Worm (Caenorhabditis elegans): ENCODE data around the gene F54F2.14.

The F54F2.14 gene

DNA sequence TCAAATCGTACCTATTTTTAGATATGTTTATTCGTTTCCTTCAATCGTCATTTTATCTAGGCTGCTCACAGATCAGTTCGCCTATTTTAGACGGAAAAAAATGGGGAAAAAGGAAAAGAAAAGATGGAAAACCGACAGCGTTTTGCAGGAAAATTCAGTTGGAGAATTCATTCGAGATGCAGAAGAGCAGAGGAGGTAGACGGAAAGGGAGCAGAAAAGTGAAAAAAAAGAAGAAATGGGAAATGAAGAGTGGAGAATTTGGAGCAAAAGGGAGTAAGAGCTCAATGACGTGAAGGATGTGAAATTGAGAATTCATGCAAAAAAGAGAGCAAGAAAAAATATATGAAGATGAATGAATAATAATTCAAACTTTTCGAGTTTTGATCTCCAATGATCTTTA lies 6.8 kb upstream of the F54F2.14 start:
- TF ChIP-seq him-1 (tag; optimal IDR thresholded peaks at IDR 0.05): no peak
- no peak for TF ChIP-seq dao-5 (tag; optimal IDR thresholded peaks at IDR 0.05)
- no peak for TF ChIP-seq W03F9.2 (tag; optimal IDR thresholded peaks at IDR 0.05)

DNA sequence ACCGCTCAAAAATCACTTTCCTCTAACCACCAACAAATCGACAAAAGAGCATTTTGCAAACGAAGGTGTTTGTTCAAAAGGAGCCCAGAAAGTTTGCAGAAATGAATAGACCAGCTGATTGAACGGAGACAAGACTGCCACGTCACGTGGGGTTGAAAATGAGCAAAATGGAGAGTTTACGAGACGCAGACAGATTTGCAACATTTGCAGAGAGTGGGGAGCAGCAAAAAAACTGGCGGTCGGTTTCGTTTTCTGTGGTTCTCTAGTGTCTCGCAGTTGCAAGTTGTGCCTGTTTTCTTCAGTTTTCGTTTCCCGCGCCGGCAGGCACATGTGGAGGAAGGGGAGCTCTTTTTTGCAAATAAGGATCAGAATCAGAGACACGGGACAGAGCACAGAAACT lies 5.9 kb upstream of the F54F2.14 start:
- TF ChIP-seq dao-5 (tag; optimal IDR thresholded peaks at IDR 0.05) (no peak), him-1 (tag; optimal IDR thresholded peaks at IDR 0.05) (peak; percentile 21)

DNA sequence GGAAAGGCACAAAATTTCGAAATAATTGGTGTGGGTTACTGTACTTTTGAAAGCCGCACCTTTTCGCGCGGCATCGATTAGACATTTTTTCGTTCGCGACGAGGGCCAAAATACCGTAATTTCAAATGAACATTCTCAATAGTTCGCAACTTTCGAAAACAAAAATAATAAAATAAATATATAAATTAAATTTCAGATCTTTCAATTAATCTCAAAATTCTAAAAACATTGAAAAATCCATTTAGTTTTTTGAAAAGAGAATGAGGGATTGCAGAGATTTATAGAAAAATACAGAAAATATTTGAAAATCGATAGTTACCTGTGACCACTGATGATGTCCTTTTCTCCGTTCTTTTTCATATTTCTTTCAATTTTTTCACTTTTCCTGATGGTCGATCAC lies 5.3 kb upstream of the F54F2.14 start, which contains the start of gene K02D10.8:
Gene K02D10.8 (plus strand): TSS at position 301 of the 400 bp plus-strand sequence.
- no peak for TF ChIP-seq W03F9.2 (tag; optimal IDR thresholded peaks at IDR 0.05)
- no peak for TF ChIP-seq him-1 (tag; optimal IDR thresholded peaks at IDR 0.05)
- no peak for TF ChIP-seq dao-5 (tag; optimal IDR thresholded peaks at IDR 0.05)

DNA sequence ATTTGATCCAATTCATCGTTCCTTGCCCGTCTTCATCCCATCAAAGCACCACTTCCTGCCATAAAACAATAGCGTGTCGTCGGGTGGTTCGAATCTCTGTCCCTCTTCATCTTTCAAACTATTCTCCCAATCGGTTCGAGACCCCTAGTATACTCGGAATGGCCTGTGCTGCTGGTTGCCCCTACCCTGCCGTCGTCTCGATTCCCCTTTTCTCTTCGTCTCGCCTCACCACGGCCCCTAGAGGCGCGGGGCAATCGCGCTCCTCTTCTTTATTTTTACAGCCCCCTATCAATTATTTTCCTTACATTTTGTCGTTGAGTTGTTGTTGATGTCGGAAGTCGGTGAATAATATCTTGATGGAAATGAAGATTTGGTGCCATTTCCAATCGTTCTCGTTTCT lies 2.7 kb upstream of the F54F2.14 start:
- TF ChIP-seq W03F9.2 (tag; optimal IDR thresholded peaks at IDR 0.05): no peak
- TF ChIP-seq him-1 (tag; optimal IDR thresholded peaks at IDR 0.05): peak; percentile 10

DNA sequence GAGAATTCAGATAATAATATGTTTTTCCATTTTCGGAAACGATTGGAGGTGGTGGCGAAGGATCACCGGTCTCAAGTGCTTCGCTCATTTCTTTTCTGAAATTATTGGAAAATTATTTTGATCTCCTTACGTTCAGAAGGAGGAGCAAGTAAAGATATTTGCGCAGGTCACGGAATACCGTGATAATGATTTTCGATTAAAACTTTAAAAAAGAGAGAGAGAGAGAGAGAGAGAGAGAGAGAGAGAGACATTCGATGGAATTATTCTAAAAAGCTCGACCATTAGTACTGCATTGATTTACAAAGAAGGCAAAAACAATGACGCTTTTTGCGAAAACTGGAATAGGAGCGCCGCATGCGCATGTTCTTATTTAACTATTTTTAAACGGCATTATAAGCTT lies 905 bp downstream of the F54F2.14 start, which contains the start of gene ztf-1:
Gene ztf-1 (minus strand): TSS at position 101 of the 400 bp plus-strand sequence.
- no peak for TF ChIP-seq dao-5 (tag; optimal IDR thresholded peaks at IDR 0.05)

DNA sequence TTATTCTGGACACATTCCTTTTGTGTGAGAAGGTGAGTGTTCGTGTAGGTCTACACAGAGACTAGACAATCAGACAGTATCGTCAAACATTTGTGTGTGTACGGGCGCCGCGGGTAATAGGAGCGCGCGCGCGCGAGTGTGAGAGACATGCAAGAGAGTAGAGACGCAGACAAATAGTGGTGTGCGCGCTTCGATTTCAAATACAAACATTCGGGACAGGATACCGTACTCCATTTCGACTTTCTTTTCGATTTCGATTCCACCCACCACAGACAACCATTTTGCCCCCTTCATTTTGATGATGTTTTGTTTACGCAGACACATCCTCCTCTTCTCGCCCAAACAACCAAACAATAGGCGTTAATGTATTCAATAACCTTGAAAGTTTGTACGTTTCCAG lies 3.4 kb downstream of the F54F2.14 start:
- TF ChIP-seq him-1 (tag; optimal IDR thresholded peaks at IDR 0.05) (no peak), dao-5 (tag; optimal IDR thresholded peaks at IDR 0.05) (no peak), W03F9.2 (tag; optimal IDR thresholded peaks at IDR 0.05) (no peak)

DNA sequence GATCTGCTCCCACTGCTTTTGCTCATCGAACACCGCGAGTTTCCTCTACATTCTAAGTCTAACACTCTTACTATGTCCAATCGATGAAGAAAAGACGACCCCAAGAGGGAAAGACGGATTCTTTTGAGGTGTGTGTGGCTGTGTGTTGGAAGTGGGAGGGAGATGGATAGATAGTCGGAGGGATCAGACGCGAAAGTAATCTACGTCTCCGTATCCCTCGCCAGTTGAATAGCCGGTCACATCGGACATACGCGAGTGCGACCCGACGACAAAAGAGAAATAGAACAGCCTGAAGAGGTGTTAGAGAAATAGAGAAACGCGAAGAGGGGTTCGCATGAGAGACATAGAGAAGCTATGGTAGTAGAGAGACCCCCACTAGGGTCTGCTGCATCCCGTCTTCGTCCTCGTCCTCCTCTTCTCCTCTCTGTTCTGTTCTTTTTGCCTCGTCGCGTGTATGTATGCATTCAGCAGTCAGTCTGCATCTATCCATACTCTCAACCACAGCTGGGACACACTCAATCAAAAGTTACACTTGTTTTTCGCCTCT lies 4.3 kb downstream of the F54F2.14 start:
- TF ChIP-seq dao-5 (tag; optimal IDR thresholded peaks at IDR 0.05): peak; percentile 46
- peak; percentile 86 for TF ChIP-seq W03F9.2 (tag; optimal IDR thresholded peaks at IDR 0.05)
- TF ChIP-seq him-1 (tag; optimal IDR thresholded peaks at IDR 0.05): peak; percentile 96

DNA sequence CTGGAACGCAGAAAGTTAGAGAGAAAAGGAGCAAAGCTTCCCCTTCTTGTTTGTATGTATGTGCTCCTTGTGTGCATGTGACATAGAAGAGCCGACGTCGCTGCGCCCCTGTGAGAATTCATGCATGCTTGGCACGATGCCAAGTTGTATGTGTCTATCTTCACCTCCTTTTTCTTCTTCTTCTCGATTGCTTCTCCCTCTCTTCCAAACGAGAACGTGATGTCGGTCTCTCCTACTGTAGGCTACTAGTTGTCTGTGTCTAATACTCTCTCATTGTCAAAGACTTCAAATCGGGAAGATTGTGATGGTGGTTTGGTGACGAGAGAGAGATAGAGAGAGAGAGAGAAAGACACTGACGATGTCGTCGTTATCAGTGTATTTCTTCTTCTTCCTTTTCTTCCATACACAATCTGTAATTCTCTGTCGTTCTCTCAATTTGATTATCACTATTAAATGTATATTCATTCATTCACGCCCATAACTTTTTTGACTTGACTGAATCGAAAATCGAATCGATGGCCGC lies 5.9 kb downstream of the F54F2.14 start:
- TF ChIP-seq him-1 (tag; optimal IDR thresholded peaks at IDR 0.05) (peak; percentile 77), W03F9.2 (tag; optimal IDR thresholded peaks at IDR 0.05) (peak; percentile 75), dao-5 (tag; optimal IDR thresholded peaks at IDR 0.05) (no peak)

DNA sequence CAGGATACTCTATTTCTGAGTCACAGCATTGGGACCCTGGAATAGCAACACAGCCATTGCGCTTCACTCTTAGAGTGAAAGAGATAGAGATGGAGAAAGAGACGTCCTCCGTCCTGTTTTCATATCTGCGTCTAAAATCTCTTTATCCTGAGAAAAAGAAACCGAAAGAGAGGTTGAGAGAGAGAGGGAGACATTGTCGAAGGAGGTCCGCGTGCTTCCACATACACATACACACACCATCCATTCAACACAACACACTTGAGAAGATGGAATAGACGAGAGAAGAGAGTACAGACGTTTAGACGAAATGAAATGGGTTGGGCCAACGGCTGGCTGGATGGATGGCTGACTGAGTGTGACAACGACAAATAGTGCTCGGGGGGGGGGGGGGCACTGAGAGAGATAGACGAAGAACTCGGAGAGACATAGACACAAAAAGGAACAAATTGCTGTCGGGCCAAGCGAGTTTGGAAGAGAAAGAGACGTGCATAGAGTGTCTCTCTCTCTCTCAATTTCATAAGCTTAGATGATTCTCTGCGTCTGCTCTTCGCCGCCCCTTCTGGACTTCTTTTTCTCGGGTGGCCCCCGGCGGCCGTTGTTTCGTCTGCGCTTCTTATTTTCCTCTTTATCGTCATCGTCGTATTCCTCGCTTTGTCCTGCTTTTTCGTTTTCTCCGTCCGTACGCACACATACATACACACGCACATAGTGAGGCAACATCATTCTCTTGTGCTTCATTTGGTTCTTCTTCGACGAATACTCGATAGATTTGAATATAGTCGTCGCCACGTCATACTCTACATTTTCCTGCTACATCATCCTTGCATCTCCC lies 8.8 kb downstream of the F54F2.14 start, which contains the start of gene F54F2.6:
Gene F54F2.6 (minus strand): TSS at position 738 of the 832 bp plus-strand sequence.
- peak; percentile 65 for TF ChIP-seq W03F9.2 (tag; optimal IDR thresholded peaks at IDR 0.05)
- no peak for TF ChIP-seq dao-5 (tag; optimal IDR thresholded peaks at IDR 0.05)
- peak; percentile 88 for TF ChIP-seq him-1 (tag; optimal IDR thresholded peaks at IDR 0.05)

DNA sequence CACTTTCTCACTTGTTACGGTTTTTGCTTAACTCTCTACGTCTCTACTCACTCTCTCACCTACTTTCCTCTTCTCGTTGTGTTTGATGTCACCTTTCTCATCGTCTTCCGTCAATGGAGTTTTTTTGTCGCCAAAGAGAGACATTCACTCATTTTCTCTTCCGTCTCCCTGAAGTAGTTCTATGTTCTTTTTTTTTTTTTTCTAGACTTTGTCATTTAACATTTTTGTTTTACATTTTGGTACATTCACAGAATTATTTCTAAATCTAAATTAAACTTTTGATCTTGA lies 9.4 kb downstream of the F54F2.14 start:
- no peak for TF ChIP-seq dao-5 (tag; optimal IDR thresholded peaks at IDR 0.05)
- no peak for TF ChIP-seq W03F9.2 (tag; optimal IDR thresholded peaks at IDR 0.05)
- TF ChIP-seq him-1 (tag; optimal IDR thresholded peaks at IDR 0.05): no peak

DNA sequence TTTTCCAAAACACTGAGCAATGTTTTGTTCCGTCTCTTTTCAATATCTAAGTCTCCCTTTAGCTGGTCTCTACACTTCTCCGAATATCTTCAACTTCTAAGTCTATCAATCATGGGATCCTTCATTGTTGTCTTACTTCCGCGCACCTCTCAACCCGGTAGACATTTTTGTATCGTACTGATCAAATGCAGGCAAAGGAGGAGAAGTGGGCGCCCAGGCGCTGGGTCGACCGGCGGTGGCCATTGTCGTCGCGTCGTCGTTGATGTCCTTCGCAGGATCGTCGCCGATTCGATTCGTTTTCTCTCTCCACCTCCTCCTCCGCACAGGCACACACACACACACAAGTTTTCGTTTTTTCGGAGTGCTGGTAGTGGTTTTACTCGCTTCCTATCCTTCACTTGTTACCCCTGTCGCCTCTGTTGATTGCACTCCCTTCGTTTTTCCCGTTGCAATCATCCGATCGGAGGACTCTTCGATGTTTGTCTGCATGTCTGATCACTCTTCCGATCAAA lies 10.1 kb downstream of the F54F2.14 start:
- TF ChIP-seq him-1 (tag; optimal IDR thresholded peaks at IDR 0.05): no peak
- no peak for TF ChIP-seq W03F9.2 (tag; optimal IDR thresholded peaks at IDR 0.05)
- TF ChIP-seq dao-5 (tag; optimal IDR thresholded peaks at IDR 0.05): no peak

DNA sequence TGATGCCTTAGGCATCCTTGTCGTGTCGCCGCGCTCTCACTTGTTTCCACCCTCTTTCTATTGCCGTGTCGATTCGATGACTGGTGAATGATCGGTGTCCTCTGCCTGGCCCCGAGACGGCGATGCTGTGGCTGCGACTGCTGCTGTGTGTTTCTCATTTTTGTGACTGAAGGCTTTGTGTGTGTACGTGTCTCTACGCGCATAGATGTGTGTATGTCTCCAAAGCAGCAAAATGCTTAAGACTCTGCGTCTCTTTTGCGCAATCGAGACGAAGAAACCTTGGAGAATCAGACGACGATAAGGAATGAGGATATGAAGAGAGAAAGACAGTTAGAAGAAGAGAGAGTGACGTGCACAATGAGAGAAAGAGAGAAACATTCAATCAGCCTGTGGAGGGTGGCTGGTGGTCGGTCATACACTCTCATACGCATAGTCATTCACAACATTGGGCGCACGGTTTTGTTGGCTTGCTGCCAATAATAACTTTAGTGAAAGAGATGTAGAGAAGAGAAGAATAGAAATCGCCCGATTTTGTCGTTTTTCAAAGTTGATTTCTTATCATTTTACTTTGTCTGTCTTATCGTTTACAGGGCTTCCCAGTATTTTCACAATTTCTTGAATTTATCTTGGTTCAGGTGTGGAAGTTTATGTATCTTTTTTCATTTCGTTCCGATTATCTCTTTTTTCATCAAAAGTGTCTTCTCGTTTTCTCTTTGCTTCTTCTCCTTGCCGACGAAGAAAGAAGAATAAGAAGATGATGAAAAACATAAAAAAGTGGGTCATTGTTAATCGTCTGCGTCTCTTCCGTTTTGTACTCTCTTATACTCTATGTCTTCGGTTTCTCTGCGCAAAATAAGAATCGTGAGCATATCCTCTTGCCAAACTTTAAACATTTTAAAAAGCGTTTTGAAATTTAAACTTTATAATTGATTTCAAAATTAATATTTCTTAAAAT lies 10.8 kb downstream of the F54F2.14 start:
- TF ChIP-seq dao-5 (tag; optimal IDR thresholded peaks at IDR 0.05) (peak; percentile 55), him-1 (tag; optimal IDR thresholded peaks at IDR 0.05) (peak; percentile 56), W03F9.2 (tag; optimal IDR thresholded peaks at IDR 0.05) (peak; percentile 66)

DNA sequence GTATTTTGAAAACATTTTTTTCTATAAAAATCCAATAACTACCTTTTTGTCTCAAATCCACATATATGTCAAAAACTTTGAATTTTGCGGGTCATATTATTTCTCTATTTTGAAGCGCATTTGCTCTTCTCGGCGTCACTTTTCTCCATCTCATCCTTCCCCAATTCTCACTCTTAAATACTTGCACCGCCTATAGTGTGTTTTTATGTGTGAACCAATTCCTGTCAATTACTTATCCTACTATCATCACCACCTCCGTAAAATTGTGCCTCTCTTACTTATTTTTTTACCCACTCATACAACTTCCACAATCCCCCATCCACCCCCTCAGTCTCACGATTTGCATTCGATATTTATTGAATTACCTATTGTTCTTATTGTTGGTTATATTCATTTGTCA lies 14.5 kb downstream of the F54F2.14 start:
- TF ChIP-seq dao-5 (tag; optimal IDR thresholded peaks at IDR 0.05) (no peak), him-1 (tag; optimal IDR thresholded peaks at IDR 0.05) (no peak)
